Worm (Caenorhabditis elegans): ENCODE data around the gene F13E9.5.

Gene F13E9.5

ce11 chrIV:10851136-10851535 lies 33.0 kb downstream of the F13E9.5 start:
- no peak for TF ChIP-seq zag-1 (tag; optimal IDR thresholded peaks at IDR 0.05)
- TF ChIP-seq nhr-67 (tag; optimal IDR thresholded peaks at IDR 0.05) = no peak
- TF ChIP-seq nfya-1 (tag; optimal IDR thresholded peaks at IDR 0.05; ENCODE audit: insufficient read depth) = no peak
- no peak for TF ChIP-seq elt-2 (tag; optimal IDR thresholded peaks at IDR 0.05)
- no peak for TF ChIP-seq unc-62 (GFP tag; optimal IDR thresholded peaks at IDR 0.05)
- TF ChIP-seq lsy-12 (tag; optimal IDR thresholded peaks at IDR 0.05) = no peak
- no peak for TF ChIP-seq egl-27 (tag; optimal IDR thresholded peaks at IDR 0.05)
- TF ChIP-seq fkh-2 (tag; optimal IDR thresholded peaks at IDR 0.05) = no peak
- no peak for TF ChIP-seq ztf-4 (tag; optimal IDR thresholded peaks at IDR 0.05)
- no peak for TF ChIP-seq lin-39 (tag; optimal IDR thresholded peaks at IDR 0.05)
- no peak for TF ChIP-seq nhr-23 (tag; optimal IDR thresholded peaks at IDR 0.05)
- TF ChIP-seq ceh-82 (tag; optimal IDR thresholded peaks at IDR 0.05) = no peak
- no peak for TF ChIP-seq nhr-12 (tag; optimal IDR thresholded peaks at IDR 0.05)
- no peak for TF ChIP-seq jun-1 (tag; optimal IDR thresholded peaks at IDR 0.05)
- TF ChIP-seq sea-2 (GFP tag; optimal IDR thresholded peaks at IDR 0.05) = no peak
- TF ChIP-seq mml-1 (tag; optimal IDR thresholded peaks at IDR 0.05) = no peak
- TF ChIP-seq ceh-28 (tag; optimal IDR thresholded peaks at IDR 0.05) = no peak
- TF ChIP-seq elt-1 (tag; optimal IDR thresholded peaks at IDR 0.05) = no peak

- no peak for TF ChIP-seq fkh-2 (tag; optimal IDR thresholded peaks at IDR 0.05)
- TF ChIP-seq pqm-1 (tag; optimal IDR thresholded peaks at IDR 0.05) = no peak
- peak; percentile 3 for TF ChIP-seq elt-2 (tag; optimal IDR thresholded peaks at IDR 0.05)
- TF ChIP-seq R02D3.7 (tag; optimal IDR thresholded peaks at IDR 0.05) = no peak
- TF ChIP-seq ceh-82 (tag; optimal IDR thresholded peaks at IDR 0.05) = no peak
- TF ChIP-seq mml-1 (tag; optimal IDR thresholded peaks at IDR 0.05) = no peak
- no peak for TF ChIP-seq lsy-12 (tag; optimal IDR thresholded peaks at IDR 0.05)
- no peak for TF ChIP-seq ztf-11 (tag; optimal IDR thresholded peaks at IDR 0.05)
- TF ChIP-seq nhr-43 (tag; optimal IDR thresholded peaks at IDR 0.05; ENCODE audit: poor library complexity, severe bottlenecking) = no peak
- peak; percentile 33 for TF ChIP-seq lin-15B (tag; optimal IDR thresholded peaks at IDR 0.05)
- no peak for TF ChIP-seq jun-1 (tag; optimal IDR thresholded peaks at IDR 0.05)
- no peak for TF ChIP-seq sea-2 (GFP tag; optimal IDR thresholded peaks at IDR 0.05)
- TF ChIP-seq daf-12 (tag; optimal IDR thresholded peaks at IDR 0.05) = no peak
- TF ChIP-seq nhr-11 (tag; optimal IDR thresholded peaks at IDR 0.05) = no peak
- no peak for TF ChIP-seq nhr-77 (tag; optimal IDR thresholded peaks at IDR 0.05)
- peak; percentile 66 for TF ChIP-seq pha-4 (tag; optimal IDR thresholded peaks at IDR 0.05)
- peak; percentile 46 for TF ChIP-seq hmg-11 (tag; optimal IDR thresholded peaks at IDR 0.05)
- no peak for TF ChIP-seq ceh-16 (tag; optimal IDR thresholded peaks at IDR 0.05)
- no peak for TF ChIP-seq mdl-1 (tag; optimal IDR thresholded peaks at IDR 0.05)
- TF ChIP-seq egl-27 (tag; optimal IDR thresholded peaks at IDR 0.05) = no peak
- TF ChIP-seq unc-39 (tag; optimal IDR thresholded peaks at IDR 0.05) = no peak
- no peak for TF ChIP-seq eor-1 (tag; optimal IDR thresholded peaks at IDR 0.05)
- TF ChIP-seq ztf-4 (tag; optimal IDR thresholded peaks at IDR 0.05) = no peak
- no peak for TF ChIP-seq elt-3 (tag; optimal IDR thresholded peaks at IDR 0.05)
- no peak for TF ChIP-seq egl-5 (tag; optimal IDR thresholded peaks at IDR 0.05)
- no peak for TF ChIP-seq nhr-12 (tag; optimal IDR thresholded peaks at IDR 0.05)
- peak; percentile 67 for TF ChIP-seq nfya-1 (tag; optimal IDR thresholded peaks at IDR 0.05; ENCODE audit: insufficient read depth)
- TF ChIP-seq fkh-10 (GFP tag; optimal IDR thresholded peaks at IDR 0.05) = no peak
- TF ChIP-seq zag-1 (tag; optimal IDR thresholded peaks at IDR 0.05) = no peak
- no peak for TF ChIP-seq unc-62 (GFP tag; optimal IDR thresholded peaks at IDR 0.05)
- no peak for TF ChIP-seq nhr-237 (tag; optimal IDR thresholded peaks at IDR 0.05)
- TF ChIP-seq nhr-76 (tag; optimal IDR thresholded peaks at IDR 0.05) = no peak
- no peak for TF ChIP-seq nhr-28 (tag; optimal IDR thresholded peaks at IDR 0.05)
- no peak for TF ChIP-seq ZK546.5 (tag; optimal IDR thresholded peaks at IDR 0.05)
- no peak for TF ChIP-seq nhr-23 (tag; optimal IDR thresholded peaks at IDR 0.05)
- TF ChIP-seq ama-1 (optimal IDR thresholded peaks at IDR 0.05) = no peak
- TF ChIP-seq skn-1 (tag; optimal IDR thresholded peaks at IDR 0.05) = no peak
- TF ChIP-seq aly-2 (tag; optimal IDR thresholded peaks at IDR 0.05) = no peak
- no peak for TF ChIP-seq elt-1 (tag; optimal IDR thresholded peaks at IDR 0.05)
- no peak for TF ChIP-seq nhr-67 (tag; optimal IDR thresholded peaks at IDR 0.05)
- no peak for TF ChIP-seq fos-1 (tag; optimal IDR thresholded peaks at IDR 0.05)
- TF ChIP-seq ceh-9 (tag; optimal IDR thresholded peaks at IDR 0.05) = no peak
- no peak for TF ChIP-seq tbx-2 (tag; optimal IDR thresholded peaks at IDR 0.05)
- no peak for TF ChIP-seq ceh-28 (tag; optimal IDR thresholded peaks at IDR 0.05)
- TF ChIP-seq lin-39 (tag; optimal IDR thresholded peaks at IDR 0.05) = no peak
Observed at ce11 chrIV:10842705-10843364, 41.3 kb downstream of the F13E9.5 start, which contains the start of gene T11G6.5. TSS of gene T11G6.5 (minus strand) at chrIV:10842755.
